Fruit fly (Drosophila melanogaster) whole organism, embryonic: ENCODE results near the gene can.

Source experiments
- Adf1 ChIP-seq: fragments of 200-800 bp; sonication (Bioruptor generic); IDR thresholded peaks from 2 replicates; pipeline ENCODE4 v1.3.6; 2022; ENCODE audit warnings: missing biosample characterization, missing genetic modification characterization
- CG10462 ChIP-seq: fragments of 200-800 bp; sonication (Bioruptor generic); optimal IDR thresholded peaks from 2 replicates; lab custom pipeline; 2016; ENCODE audit warnings: missing biosample characterization, missing genetic modification characterization
- CG11398 ChIP-seq: fragments of 200-800 bp; sonication (Bioruptor generic); optimal IDR thresholded peaks from 2 replicates; lab custom pipeline; 2016; ENCODE audit warnings: missing biosample characterization, missing genetic modification characterization
- CG17328 ChIP-seq: fragments of 200-800 bp; sonication (Bioruptor generic); IDR thresholded peaks from 2 replicates; pipeline ENCODE4 v1.3.6; 2022; ENCODE audit warnings: missing biosample characterization, missing genetic modification characterization
- CG18262 ChIP-seq: fragments of 200-800 bp; optimal IDR thresholded peaks from 3 replicates; lab custom pipeline; 2019; ENCODE audit warnings: missing biosample characterization, mild to moderate bottlenecking, missing genetic modification characterization, moderate library complexity
- CG1832 ChIP-seq: fragments of 200-800 bp; sonication (Bioruptor generic); optimal IDR thresholded peaks from 2 replicates; lab custom pipeline; 2017; ENCODE audit warnings: missing biosample characterization, mild to moderate bottlenecking, missing genetic modification characterization, inconsistent platforms
- CG31365 ChIP-seq: fragments of 200-800 bp; sonication (Bioruptor generic); optimal IDR thresholded peaks from 2 replicates; lab custom pipeline; 2018; ENCODE audit warnings: missing biosample characterization, mild to moderate bottlenecking, missing genetic modification characterization
- CG33557 ChIP-seq: fragments of 200-800 bp; sonication (Bioruptor generic); optimal IDR thresholded peaks from 2 replicates; lab custom pipeline; 2019; ENCODE audit warnings: missing biosample characterization, mild to moderate bottlenecking, missing genetic modification characterization, moderate library complexity
- CG34224 ChIP-seq: fragments of 200-800 bp; sonication (Bioruptor generic); IDR thresholded peaks from 3 replicates; pipeline ENCODE4 v1.3.6; 2022; ENCODE audit warnings: missing biosample characterization, missing genetic modification characterization; ENCODE audit not compliant: partially characterized antibody
- CG4820 ChIP-seq: fragments of 200-800 bp; sonication (Bioruptor generic); optimal IDR thresholded peaks from 3 replicates; lab custom pipeline; 2016; ENCODE audit warnings: missing biosample characterization, missing genetic modification characterization
- CG5953 ChIP-seq: fragments of 200-800 bp; sonication (Bioruptor generic); IDR thresholded peaks from 2 replicates; pipeline ENCODE4 v1.3.6; 2022; ENCODE audit warnings: missing biosample characterization, missing genetic modification characterization
- CG6654 ChIP-seq: fragments of 200-800 bp; sonication (Bioruptor generic); optimal IDR thresholded peaks from 2 replicates; lab custom pipeline; 2017; ENCODE audit warnings: missing biosample characterization, mild to moderate bottlenecking, missing genetic modification characterization
- CG7556 ChIP-seq: fragments of 200-800 bp; sonication (Bioruptor generic); optimal IDR thresholded peaks from 2 replicates; lab custom pipeline; 2017; ENCODE audit warnings: missing biosample characterization, mild to moderate bottlenecking, missing genetic modification characterization
- Dad ChIP-seq: fragments of 200-800 bp; sonication (Bioruptor generic); optimal IDR thresholded peaks from 3 replicates; lab custom pipeline; 2016; ENCODE audit warnings: missing biosample characterization, missing genetic modification characterization
- Deaf1 ChIP-seq: fragments of 200-800 bp; optimal IDR thresholded peaks from 3 replicates; lab custom pipeline; 2019; ENCODE audit warnings: missing biosample characterization, mild to moderate bottlenecking, missing genetic modification characterization, moderate library complexity
- ERR ChIP-seq: fragments of 200-800 bp; sonication (Bioruptor generic); optimal IDR thresholded peaks from 2 replicates; lab custom pipeline; 2016; ENCODE audit warnings: missing biosample characterization, missing genetic modification characterization
- Gug ChIP-seq: fragments of 200-800 bp; sonication (Bioruptor generic); IDR thresholded peaks from 4 replicates; pipeline ENCODE4 v1.3.6; 2022; ENCODE audit warnings: missing biosample characterization, missing genetic modification characterization
- Lhr ChIP-seq: fragments of 200-800 bp; sonication (Bioruptor generic); optimal IDR thresholded peaks from 3 replicates; lab custom pipeline; 2017; ENCODE audit warnings: mild to moderate bottlenecking, missing biosample characterization, missing genetic modification reagents, missing genetic modification characterization
- Med ChIP-seq: fragments of 200-800 bp; sonication (Bioruptor generic); peaks from one replicate; lab custom pipeline; 2016; ENCODE audit warnings: missing biosample characterization, missing genetic modification characterization, mild to moderate bottlenecking, inconsistent platforms, moderate library complexity
- Nf-YB ChIP-seq: fragments of 200-800 bp; sonication (Bioruptor generic); optimal IDR thresholded peaks from 3 replicates; lab custom pipeline; 2019; ENCODE audit warnings: missing biosample characterization, mild to moderate bottlenecking, missing genetic modification characterization, moderate library complexity
- Nf-YC ChIP-seq: fragments of 200-800 bp; optimal IDR thresholded peaks from 3 replicates; lab custom pipeline; 2019; ENCODE audit warnings: missing biosample characterization, mild to moderate bottlenecking, missing genetic modification characterization, moderate library complexity
- Rfx ChIP-seq: fragments of 200-800 bp; sonication (Bioruptor generic); IDR thresholded peaks from 2 replicates; pipeline ENCODE4 v1.3.6; 2022; ENCODE audit warnings: missing biosample characterization, missing genetic modification characterization
- Trl ChIP-seq, 3 experiments: fragments of >200 bp in 2 of 3; fragments of 200-800 bp in 1 of 3; sonication (Bioruptor generic) in 1 of 3; optimal IDR thresholded peaks; 2 replicates in 1 of 3; 3 replicates in 2 of 3; lab custom pipeline; 2016 to 2017; ENCODE audit warnings: missing biosample characterization in 1 of 3, missing genetic modification characterization in 1 of 3
- abd-A ChIP-seq: fragments of 200-800 bp; sonication (Bioruptor generic); optimal IDR thresholded peaks from 3 replicates; lab custom pipeline; 2019; ENCODE audit warnings: missing biosample characterization, mild to moderate bottlenecking, missing genetic modification characterization, moderate library complexity
- bbx ChIP-seq: fragments of 200-800 bp; sonication (Bioruptor generic); IDR thresholded peaks from 2 replicates; pipeline ENCODE4 v1.3.6; 2022; ENCODE audit warnings: missing biosample characterization, missing genetic modification characterization; ENCODE audit not compliant: partially characterized antibody
- cas ChIP-seq: fragments of 200-800 bp; sonication (Bioruptor generic); IDR thresholded peaks from 2 replicates; pipeline ENCODE4 v1.3.6; 2022; ENCODE audit warnings: missing biosample characterization, missing genetic modification characterization
- cg ChIP-seq: fragments of 200-800 bp; sonication (Bioruptor generic); optimal IDR thresholded peaks from 3 replicates; lab custom pipeline; 2019; ENCODE audit warnings: missing biosample characterization, mild to moderate bottlenecking, missing genetic modification characterization, moderate library complexity
- chif ChIP-seq, 2 experiments: fragments of 200-800 bp; sonication (Bioruptor generic); optimal IDR thresholded peaks; 3 replicates each; lab custom pipeline; 2016; ENCODE audit warnings: missing biosample characterization in 2 of 2, missing genetic modification characterization in 2 of 2
- chinmo ChIP-seq: fragments of 200-800 bp; sonication (Bioruptor generic); IDR thresholded peaks from 4 replicates; pipeline ENCODE4 v1.3.6; 2022; ENCODE audit warnings: missing biosample characterization, missing genetic modification characterization; ENCODE audit not compliant: partially characterized antibody
- disco-r ChIP-seq: fragments of 200-800 bp; sonication (Bioruptor generic); optimal IDR thresholded peaks from 2 replicates; lab custom pipeline; 2016; ENCODE audit warnings: missing biosample characterization, missing genetic modification characterization
- ewg ChIP-seq: fragments of 200-800 bp; sonication (Bioruptor generic); optimal IDR thresholded peaks from 3 replicates; lab custom pipeline; 2017; ENCODE audit warnings: mild to moderate bottlenecking, missing biosample characterization, missing genetic modification reagents, missing genetic modification characterization
- lola ChIP-seq, 3 experiments: fragments of >200 bp in 2 of 3; fragments of 200-800 bp in 1 of 3; sonication (Bioruptor generic) in 1 of 3; optimal IDR thresholded peaks; 2 replicates each; lab custom pipeline; 2017 to 2019; ENCODE audit warnings: missing biosample characterization in 3 of 3, missing genetic modification characterization in 3 of 3, mild to moderate bottlenecking in 1 of 3, moderate library complexity in 1 of 3
- lov ChIP-seq, 2 experiments: fragments of 200-800 bp in 1 of 2; fragments of >200 bp in 1 of 2; sonication (Bioruptor generic) in 1 of 2; IDR thresholded peaks in 1 of 2; optimal IDR thresholded peaks in 1 of 2; 2 replicates in 1 of 2; 3 replicates in 1 of 2; pipeline versions ENCODE4 v1.3.6 to Lab custom; 2017 to 2022; ENCODE audit warnings: missing biosample characterization in 1 of 2, missing genetic modification characterization in 1 of 2
- nerfin-1 ChIP-seq: fragments of 200-800 bp; sonication (Bioruptor generic); optimal IDR thresholded peaks from 3 replicates; lab custom pipeline; 2019; ENCODE audit warnings: missing biosample characterization, mild to moderate bottlenecking, missing genetic modification characterization, moderate library complexity
- pfk ChIP-seq: fragments of 200-800 bp; sonication (Bioruptor generic); optimal IDR thresholded peaks from 2 replicates; lab custom pipeline; 2018; ENCODE audit warnings: missing biosample characterization, mild to moderate bottlenecking, missing genetic modification characterization, moderate library complexity
- pros ChIP-seq: fragments of 200-800 bp; sonication (Bioruptor generic); optimal IDR thresholded peaks from 3 replicates; lab custom pipeline; 2019; ENCODE audit warnings: missing biosample characterization, mild to moderate bottlenecking, missing genetic modification characterization, moderate library complexity
- ranshi ChIP-seq: fragments of 200-800 bp; sonication (Bioruptor generic); IDR thresholded peaks from 2 replicates; pipeline ENCODE4 v1.3.6; 2022; ENCODE audit warnings: missing biosample characterization, missing genetic modification characterization
- row ChIP-seq: fragments of 200-800 bp; sonication (Bioruptor generic); IDR thresholded peaks from 3 replicates; pipeline ENCODE4 v1.3.6; 2022; ENCODE audit warnings: missing biosample characterization, missing genetic modification characterization
- seq ChIP-seq: fragments of 200-800 bp; sonication (Bioruptor generic); IDR thresholded peaks from 2 replicates; pipeline ENCODE4 v1.3.6; 2022; ENCODE audit warnings: missing biosample characterization, missing genetic modification characterization
- sima ChIP-seq: fragments of 200-800 bp; sonication (Bioruptor generic); optimal IDR thresholded peaks from 2 replicates; lab custom pipeline; 2016; ENCODE audit warnings: missing biosample characterization, missing genetic modification characterization
- sisA ChIP-seq: fragments of 200-800 bp; sonication (Bioruptor generic); IDR thresholded peaks from 2 replicates; pipeline ENCODE4 v1.3.6; 2022; ENCODE audit warnings: missing biosample characterization, missing genetic modification characterization
- sqz ChIP-seq: fragments of 200-800 bp; sonication (Bioruptor generic); optimal IDR thresholded peaks from 3 replicates; lab custom pipeline; 2018; ENCODE audit warnings: missing biosample characterization, mild to moderate bottlenecking, missing genetic modification characterization
- vvl ChIP-seq: fragments of 200-800 bp; sonication (Bioruptor generic); IDR thresholded peaks from 2 replicates; pipeline ENCODE4 v1.3.6; 2022; ENCODE audit warnings: missing biosample characterization, missing genetic modification characterization
- zen2 ChIP-seq: fragments of 200-800 bp; sonication (Bioruptor generic); IDR thresholded peaks from 3 replicates; pipeline ENCODE4 v1.3.6; 2022; ENCODE audit warnings: missing biosample characterization, missing genetic modification characterization; ENCODE audit not compliant: partially characterized antibody

can gene

dm6 chr3L:10308079-10308825, 41.3 kb upstream of the can start (continued):
- TF ChIP-seq CG33557 (GFP tag; lab: Kevin White, UChicago) (no peak), Gug (no peak), CG11398 (no peak), ERR (GFP tag; lab: Kevin White, UChicago) (no peak), CG10462 (GFP tag; lab: Kevin White, UChicago) (no peak), row (no peak), pfk (peak; percentile 88), CG7556 (GFP tag; lab: Kevin White, UChicago) (no peak), chif (GFP tag; optimal IDR thresholded peaks at IDR 0.05; lab: Kevin White, UChicago) (no peak), disco-r (GFP tag; lab: Kevin White, UChicago) (no peak), sima (no peak), Dad (no peak), sisA (GFP tag; lab: Robert Waterston, UW) (no peak), CG17328 (no peak), CG34224 (GFP tag; lab: Robert Waterston, UW) (no peak), Lhr (no peak), ranshi (GFP tag; lab: Robert Waterston, UW) (no peak)

- TF ChIP-seq chinmo (GFP tag; lab: Robert Waterston, UW) = 0 out of 4 replicates have a peak, but pooled peaks have one; percentile 48
- TF ChIP-seq cas (GFP tag; lab: Robert Waterston, UW) = 0 out of 2 replicates have a peak, but pooled peaks have one; percentile 19
- 0 out of 2 replicates have a peak, but pooled peaks have one; percentile 19 for TF ChIP-seq CG5953 (GFP tag; lab: Robert Waterston, UW)
- TF ChIP-seq Nf-YB (GFP tag; lab: Kevin White, UChicago) = peak; percentile 49
- TF ChIP-seq CG18262 (tag; lab: Kevin White, UChicago) = no peak
- TF ChIP-seq bbx (GFP tag; lab: Robert Waterston, UW) = no peak
- peak; percentile 76 for TF ChIP-seq cg (GFP tag; lab: Kevin White, UChicago)
- peak; percentile 52 for TF ChIP-seq CG1832
- 0 out of 3 replicates have a peak, but pooled peaks have one; percentile 21 for TF ChIP-seq zen2 (GFP tag; lab: Robert Waterston, UW)
- TF ChIP-seq nerfin-1 (tag; lab: Kevin White, UChicago) = peak; percentile 18
- no peak for TF ChIP-seq Rfx (GFP tag; lab: Robert Waterston, UW)
- TF ChIP-seq lov (optimal IDR thresholded peaks at IDR 0.05; lab: Kevin White, UChicago) = no peak
- 0 out of 3 replicates have a peak, but pooled peaks have one; percentile 22 for TF ChIP-seq lov (GFP tag; IDR thresholded peaks at IDR 0.05; lab: Robert Waterston, UW)
- peak; percentile 35 for TF ChIP-seq abd-A (tag; lab: Kevin White, UChicago)
- TF ChIP-seq lola (GFP tag; optimal IDR thresholded peaks at IDR 0.05; lab: Kevin White, UChicago) = no peak
- TF ChIP-seq CG4820 = no peak
- TF ChIP-seq pros = peak; percentile 47
- TF ChIP-seq Med (GFP tag; lab: Kevin White, UChicago) = no peak
- peak; percentile 91 for TF ChIP-seq ewg
- peak; percentile 74 for TF ChIP-seq Nf-YC (tag; lab: Kevin White, UChicago)
- peak; percentile 88 for TF ChIP-seq Adf1 (GFP tag; lab: Robert Waterston, UW)
- TF ChIP-seq CG31365 (tag; lab: Kevin White, UChicago) = no peak
- peak; percentile 81 for TF ChIP-seq Deaf1 (tag; lab: Kevin White, UChicago)
- TF ChIP-seq vvl (GFP tag; lab: Robert Waterston, UW) = 0 out of 2 replicates have a peak, but pooled peaks have one; percentile 10
- TF ChIP-seq Trl (optimal IDR thresholded peaks at IDR 0.05; lab: Kevin White, UChicago) = peak; percentile 43 to 58
- no peak for TF ChIP-seq Trl (GFP tag; optimal IDR thresholded peaks at IDR 0.05; lab: Kevin White, UChicago)
- TF ChIP-seq seq (GFP tag; lab: Robert Waterston, UW) = peak; percentile 65; the same call in 1 of the 2 replicates
- TF ChIP-seq sqz (GFP tag; lab: Kevin White, UChicago) = peak; percentile 95
- no peak for TF ChIP-seq CG6654 (GFP tag; lab: Kevin White, UChicago)
Measured at dm6 chr3L:10306304-10306908, 39.5 kb upstream of the can start.
